Fruit fly (Drosophila melanogaster) whole organism, embryonic: ENCODE measurements around the gene CG5498.

Source experiments
- Ada2b ChIP-seq: fragments of 200-800 bp; sonication (Bioruptor generic); IDR thresholded peaks from 2 replicates; pipeline ENCODE4 v1.3.6; 2022; ENCODE audit warnings: missing biosample characterization, missing genetic modification characterization
- Aef1 ChIP-seq: fragments of 200-800 bp; sonication (Bioruptor generic); IDR thresholded peaks from 3 replicates; pipeline ENCODE4 v1.3.6; 2022; ENCODE audit warnings: missing biosample characterization, missing genetic modification characterization
- Bteb2 ChIP-seq: fragments of 200-800 bp; sonication (Bioruptor generic); optimal IDR thresholded peaks from 2 replicates; lab custom pipeline; 2016; ENCODE audit warnings: missing biosample characterization, missing genetic modification characterization
- CG10147 ChIP-seq: fragments of 200-800 bp; sonication (Bioruptor generic); optimal IDR thresholded peaks from 2 replicates; lab custom pipeline; 2019; ENCODE audit warnings: missing biosample characterization, mild to moderate bottlenecking, missing genetic modification characterization, moderate library complexity
- CG12071 ChIP-seq: fragments of 200-800 bp; sonication (Bioruptor generic); optimal IDR thresholded peaks from 3 replicates; lab custom pipeline; 2018; ENCODE audit warnings: missing biosample characterization, mild to moderate bottlenecking, missing genetic modification characterization
- CG13287 ChIP-seq: fragments of 200-800 bp; sonication (Bioruptor generic); IDR thresholded peaks from 2 replicates; pipeline ENCODE4 v1.3.6; 2022; ENCODE audit warnings: missing biosample characterization, missing genetic modification characterization; ENCODE audit not compliant: partially characterized antibody
- CG13424 ChIP-seq: fragments of 200-800 bp; sonication (Bioruptor generic); optimal IDR thresholded peaks from 2 replicates; lab custom pipeline; 2019; ENCODE audit warnings: missing biosample characterization, mild to moderate bottlenecking, missing genetic modification characterization, moderate library complexity
- CG14014 ChIP-seq: fragments of 200-800 bp; sonication (Bioruptor generic); IDR thresholded peaks from 2 replicates; pipeline ENCODE4 v1.3.6; 2022; ENCODE audit warnings: missing biosample characterization, missing genetic modification characterization
- CG15514 ChIP-seq: fragments of 200-800 bp; sonication (Bioruptor generic); optimal IDR thresholded peaks from 3 replicates; lab custom pipeline; 2017; ENCODE audit warnings: missing biosample characterization, missing genetic modification characterization, mild to moderate bottlenecking, moderate library complexity, missing genetic modification reagents
- CG15601 ChIP-seq: fragments of 200-800 bp; sonication (Bioruptor generic); optimal IDR thresholded peaks from 3 replicates; lab custom pipeline; 2019; ENCODE audit warnings: missing biosample characterization, mild to moderate bottlenecking, missing genetic modification characterization, moderate library complexity
- CG16863 ChIP-seq: fragments of 200-800 bp; sonication (Bioruptor generic); optimal IDR thresholded peaks from 3 replicates; lab custom pipeline; 2016; ENCODE audit warnings: missing biosample characterization, missing genetic modification characterization
- CG32532 ChIP-seq: fragments of 200-800 bp; sonication (Bioruptor generic); IDR thresholded peaks from 2 replicates; pipeline ENCODE4 v1.3.6; 2022; ENCODE audit warnings: missing biosample characterization, missing genetic modification characterization
- CG32772 ChIP-seq: fragments of 200-800 bp; sonication (Bioruptor generic); IDR thresholded peaks from 2 replicates; pipeline ENCODE4 v1.3.6; 2022; ENCODE audit warnings: missing biosample characterization, missing genetic modification characterization
- CG3407 ChIP-seq: fragments of 200-800 bp; sonication (Bioruptor generic); optimal IDR thresholded peaks from 2 replicates; lab custom pipeline; 2018; ENCODE audit warnings: missing biosample characterization, mild to moderate bottlenecking, missing genetic modification characterization
- CG34224 ChIP-seq: fragments of 200-800 bp; sonication (Bioruptor generic); IDR thresholded peaks from 3 replicates; pipeline ENCODE4 v1.3.6; 2022; ENCODE audit warnings: missing biosample characterization, missing genetic modification characterization; ENCODE audit not compliant: partially characterized antibody
- CG3838 ChIP-seq: fragments of 200-800 bp; sonication (Bioruptor generic); optimal IDR thresholded peaks from 3 replicates; lab custom pipeline; 2016; ENCODE audit warnings: missing biosample characterization, missing genetic modification characterization
- CG4282 ChIP-seq: fragments of 200-800 bp; sonication (Bioruptor generic); optimal IDR thresholded peaks from 2 replicates; lab custom pipeline; 2016; ENCODE audit warnings: missing biosample characterization, missing genetic modification characterization
- CG4424 ChIP-seq: fragments of 200-800 bp; sonication (Bioruptor generic); optimal IDR thresholded peaks from 3 replicates; lab custom pipeline; 2016; ENCODE audit warnings: missing biosample characterization, missing genetic modification characterization
- CG8478 ChIP-seq: fragments of >200 bp; optimal IDR thresholded peaks from 2 replicates; lab custom pipeline; 2018
- CG8944 ChIP-seq: fragments of 200-800 bp; sonication (Bioruptor generic); optimal IDR thresholded peaks from 3 replicates; lab custom pipeline; 2016; ENCODE audit warnings: missing biosample characterization, missing genetic modification characterization
- CG9932 ChIP-seq: fragments of 200-800 bp; sonication (Bioruptor generic); IDR thresholded peaks from 2 replicates; pipeline ENCODE4 v1.3.6; 2022; ENCODE audit warnings: missing biosample characterization, missing genetic modification characterization
- CTCF ChIP-seq: fragments of 200-800 bp; sonication (Bioruptor generic); optimal IDR thresholded peaks from 2 replicates; lab custom pipeline; 2017; ENCODE audit warnings: missing biosample characterization, mild to moderate bottlenecking, missing genetic modification characterization, moderate library complexity
- Drgx ChIP-seq: fragments of 200-800 bp; sonication (Bioruptor generic); IDR thresholded peaks from 2 replicates; pipeline ENCODE4 v1.3.6; 2022; ENCODE audit warnings: missing biosample characterization, missing genetic modification characterization
- Ets65A ChIP-seq: fragments of 200-800 bp; sonication (Bioruptor generic); peaks from one replicate; lab custom pipeline; 2016; ENCODE audit warnings: missing biosample characterization, missing genetic modification characterization
- Fer1 ChIP-seq: fragments of 200-800 bp; sonication (Bioruptor generic); optimal IDR thresholded peaks from 2 replicates; lab custom pipeline; 2017; ENCODE audit warnings: missing biosample characterization, mild to moderate bottlenecking, missing genetic modification characterization
- Fer2 ChIP-seq: fragments of 200-800 bp; sonication (Bioruptor generic); optimal IDR thresholded peaks from 2 replicates; lab custom pipeline; 2018; ENCODE audit warnings: missing biosample characterization, mild to moderate bottlenecking, missing genetic modification characterization, moderate library complexity
- H15 ChIP-seq: fragments of 200-800 bp; sonication (Bioruptor generic); IDR thresholded peaks from 3 replicates; pipeline ENCODE4 v1.3.6; 2022; ENCODE audit warnings: missing biosample characterization, missing genetic modification characterization
- HLH54F ChIP-seq: fragments of 200-800 bp; sonication (Bioruptor generic); optimal IDR thresholded peaks from 3 replicates; lab custom pipeline; 2016; ENCODE audit warnings: missing biosample characterization, missing genetic modification characterization
- Lhr ChIP-seq: fragments of 200-800 bp; sonication (Bioruptor generic); optimal IDR thresholded peaks from 3 replicates; lab custom pipeline; 2017; ENCODE audit warnings: mild to moderate bottlenecking, missing biosample characterization, missing genetic modification reagents, missing genetic modification characterization
- NK7.1 ChIP-seq: fragments of 200-800 bp; sonication (Bioruptor generic); optimal IDR thresholded peaks from 3 replicates; lab custom pipeline; 2016; ENCODE audit warnings: missing biosample characterization, missing genetic modification characterization
- Sin3A ChIP-seq: fragments of >200 bp; optimal IDR thresholded peaks from 2 replicates; lab custom pipeline; 2018
- Ssrp ChIP-seq: fragments of 200-800 bp; sonication (Bioruptor generic); optimal IDR thresholded peaks from 2 replicates; lab custom pipeline; 2018; ENCODE audit warnings: missing biosample characterization, mild to moderate bottlenecking, missing genetic modification characterization, moderate library complexity
- al ChIP-seq: fragments of 200-800 bp; sonication (Bioruptor generic); IDR thresholded peaks from 2 replicates; pipeline ENCODE4 v1.3.6; 2022; ENCODE audit warnings: missing biosample characterization, missing genetic modification characterization
- ash1 ChIP-seq: fragments of 200-800 bp; sonication (Bioruptor generic); optimal IDR thresholded peaks from 2 replicates; lab custom pipeline; 2018; ENCODE audit warnings: missing biosample characterization, mild to moderate bottlenecking, missing genetic modification characterization
- cas ChIP-seq: fragments of 200-800 bp; sonication (Bioruptor generic); IDR thresholded peaks from 2 replicates; pipeline ENCODE4 v1.3.6; 2022; ENCODE audit warnings: missing biosample characterization, missing genetic modification characterization
- en ChIP-seq: fragments of 200-800 bp; sonication (Bioruptor generic); optimal IDR thresholded peaks from 2 replicates; lab custom pipeline; 2016; ENCODE audit warnings: missing biosample characterization, missing genetic modification characterization
- ewg ChIP-seq: fragments of 200-800 bp; sonication (Bioruptor generic); optimal IDR thresholded peaks from 3 replicates; lab custom pipeline; 2017; ENCODE audit warnings: mild to moderate bottlenecking, missing biosample characterization, missing genetic modification reagents, missing genetic modification characterization
- fru ChIP-seq: fragments of >200 bp; optimal IDR thresholded peaks from 2 replicates; lab custom pipeline; 2017
- inv ChIP-seq: fragments of 200-800 bp; sonication (Bioruptor generic); IDR thresholded peaks from 2 replicates; pipeline ENCODE4 v1.3.6; 2022; ENCODE audit warnings: missing biosample characterization, missing genetic modification characterization; ENCODE audit not compliant: partially characterized antibody
- lbe ChIP-seq: fragments of 200-800 bp; sonication (Bioruptor generic); optimal IDR thresholded peaks from 2 replicates; lab custom pipeline; 2016; ENCODE audit warnings: missing biosample characterization, mild to moderate bottlenecking, missing genetic modification characterization
- lilli ChIP-seq: fragments of 200-800 bp; sonication (Bioruptor generic); optimal IDR thresholded peaks from 3 replicates; lab custom pipeline; 2016; ENCODE audit warnings: missing biosample characterization, missing genetic modification characterization
- lmd ChIP-seq: fragments of 200-800 bp; sonication (Bioruptor generic); IDR thresholded peaks from 2 replicates; pipeline ENCODE4 v1.3.6; 2022; ENCODE audit warnings: missing biosample characterization, missing genetic modification characterization
- lov ChIP-seq, 2 experiments: fragments of 200-800 bp in 1 of 2; fragments of >200 bp in 1 of 2; sonication (Bioruptor generic) in 1 of 2; IDR thresholded peaks in 1 of 2; optimal IDR thresholded peaks in 1 of 2; 2 replicates in 1 of 2; 3 replicates in 1 of 2; pipeline versions ENCODE4 v1.3.6 to Lab custom; 2017 to 2022; ENCODE audit warnings: missing biosample characterization in 1 of 2, missing genetic modification characterization in 1 of 2
- nerfin-1 ChIP-seq: fragments of 200-800 bp; sonication (Bioruptor generic); optimal IDR thresholded peaks from 3 replicates; lab custom pipeline; 2019; ENCODE audit warnings: missing biosample characterization, mild to moderate bottlenecking, missing genetic modification characterization, moderate library complexity
- pfk ChIP-seq: fragments of 200-800 bp; sonication (Bioruptor generic); optimal IDR thresholded peaks from 2 replicates; lab custom pipeline; 2018; ENCODE audit warnings: missing biosample characterization, mild to moderate bottlenecking, missing genetic modification characterization, moderate library complexity
- pho ChIP-seq: fragments of 200-800 bp; sonication (Bioruptor generic); optimal IDR thresholded peaks from 2 replicates; lab custom pipeline; 2016; ENCODE audit warnings: missing biosample characterization, missing genetic modification characterization
- repo ChIP-seq: fragments of 200-800 bp; sonication (Bioruptor generic); optimal IDR thresholded peaks from 2 replicates; lab custom pipeline; 2016; ENCODE audit warnings: missing biosample characterization, missing genetic modification characterization
- scrt ChIP-seq: fragments of 200-800 bp; sonication (Bioruptor generic); optimal IDR thresholded peaks from 2 replicates; lab custom pipeline; 2018; ENCODE audit warnings: missing biosample characterization, mild to moderate bottlenecking, missing genetic modification characterization, moderate library complexity
- sens ChIP-seq: fragments of 200-800 bp; sonication (Bioruptor generic); peaks from one replicate; lab custom pipeline; 2016; ENCODE audit warnings: missing biosample characterization, missing genetic modification characterization
- sim ChIP-seq: fragments of 200-800 bp; sonication (Bioruptor generic); IDR thresholded peaks from 2 replicates; pipeline ENCODE4 v1.3.6; 2022; ENCODE audit warnings: missing biosample characterization, missing genetic modification characterization
- zfh2 ChIP-seq: fragments of 200-800 bp; sonication (Bioruptor generic); optimal IDR thresholded peaks from 2 replicates; lab custom pipeline; 2016; ENCODE audit warnings: missing biosample characterization, missing genetic modification characterization

CG5498 gene

dm6 chr3L:20405971-20406948 is 22.4 kb upstream of the CG5498 start (continued):
- TF ChIP-seq nerfin-1 (tag; lab: Kevin White, UChicago) = no peak
- TF ChIP-seq lmd = no peak
- peak; percentile 66 for TF ChIP-seq sens
- no peak for TF ChIP-seq NK7.1 (GFP tag; lab: Kevin White, UChicago)
- TF ChIP-seq ash1 (GFP tag; lab: Kevin White, UChicago) = no peak
- peak; percentile 38 for TF ChIP-seq CG13424
- no peak for TF ChIP-seq sim (GFP tag; lab: Robert Waterston, UW)
- TF ChIP-seq Sin3A (lab: Kevin White, UChicago) = no peak
- TF ChIP-seq ewg (GFP tag; lab: Kevin White, UChicago) = no peak
- TF ChIP-seq CG34224 = no peak
- TF ChIP-seq CG9932 = no peak
- no peak for TF ChIP-seq lov (optimal IDR thresholded peaks at IDR 0.05; lab: Kevin White, UChicago)
- no peak for TF ChIP-seq lov (GFP tag; IDR thresholded peaks at IDR 0.05; lab: Robert Waterston, UW)
- TF ChIP-seq HLH54F (GFP tag; lab: Kevin White, UChicago) = no peak
- TF ChIP-seq pfk (GFP tag; lab: Kevin White, UChicago) = no peak
- no peak for TF ChIP-seq CG10147
- TF ChIP-seq Ets65A (GFP tag; lab: Kevin White, UChicago) = no peak
- TF ChIP-seq CG3838 (GFP tag; lab: Kevin White, UChicago) = no peak
- TF ChIP-seq zfh2 (GFP tag; lab: Kevin White, UChicago) = no peak
- TF ChIP-seq CG15514 (GFP tag; lab: Kevin White, UChicago) = peak; percentile 27
- no peak for TF ChIP-seq CG3407 (GFP tag; lab: Kevin White, UChicago)
- TF ChIP-seq CG14014 (GFP tag; lab: Robert Waterston, UW) = 0 out of 2 replicates have a peak, but pooled peaks have one; percentile 31
- no peak for TF ChIP-seq Ada2b (GFP tag; lab: Robert Waterston, UW)
- no peak for TF ChIP-seq Fer2
- TF ChIP-seq CG32772 (GFP tag; lab: Robert Waterston, UW) = no peak
- no peak for TF ChIP-seq CG8944 (GFP tag; lab: Kevin White, UChicago)
- peak; percentile 29 for TF ChIP-seq CG15601 (tag; lab: Kevin White, UChicago)
- TF ChIP-seq lilli (GFP tag; lab: Kevin White, UChicago) = no peak
- no peak for TF ChIP-seq CG4282 (GFP tag; lab: Kevin White, UChicago)
- TF ChIP-seq CG32532 (GFP tag; lab: Robert Waterston, UW) = no peak
- TF ChIP-seq al = no peak
- peak; percentile 31 for TF ChIP-seq scrt (GFP tag; lab: Kevin White, UChicago)
- TF ChIP-seq Aef1 = no peak
- TF ChIP-seq Drgx (GFP tag; lab: Robert Waterston, UW) = no peak
- TF ChIP-seq Bteb2 = no peak
- no peak for TF ChIP-seq en (GFP tag; lab: Kevin White, UChicago)
- TF ChIP-seq CG8478 (lab: Kevin White, UChicago) = no peak
- no peak for TF ChIP-seq pho (GFP tag; lab: Kevin White, UChicago)
- no peak for TF ChIP-seq Ssrp
- TF ChIP-seq CG12071 (GFP tag; lab: Kevin White, UChicago) = peak; percentile 27
- TF ChIP-seq CG13287 (GFP tag; lab: Robert Waterston, UW) = peak; percentile 7; the same call in 1 of the 2 replicates
- TF ChIP-seq CG4424 = no peak
- no peak for TF ChIP-seq cas (GFP tag; lab: Robert Waterston, UW)
- TF ChIP-seq CG16863 (GFP tag; lab: Kevin White, UChicago) = no peak
- peak; percentile 55 for TF ChIP-seq CTCF (GFP tag; lab: Kevin White, UChicago)
- no peak for TF ChIP-seq fru (lab: Kevin White, UChicago)
- no peak for TF ChIP-seq repo (GFP tag; lab: Kevin White, UChicago)
- TF ChIP-seq Lhr (GFP tag; lab: Kevin White, UChicago) = no peak
- no peak for TF ChIP-seq lbe
- peak; percentile 71 for TF ChIP-seq Fer1 (GFP tag; lab: Kevin White, UChicago)
- TF ChIP-seq inv (GFP tag; lab: Robert Waterston, UW) = no peak
- no peak for TF ChIP-seq H15 (GFP tag; lab: Robert Waterston, UW)
